Worm (Caenorhabditis elegans): ENCODE data around the gene lec-4.

DNA sequence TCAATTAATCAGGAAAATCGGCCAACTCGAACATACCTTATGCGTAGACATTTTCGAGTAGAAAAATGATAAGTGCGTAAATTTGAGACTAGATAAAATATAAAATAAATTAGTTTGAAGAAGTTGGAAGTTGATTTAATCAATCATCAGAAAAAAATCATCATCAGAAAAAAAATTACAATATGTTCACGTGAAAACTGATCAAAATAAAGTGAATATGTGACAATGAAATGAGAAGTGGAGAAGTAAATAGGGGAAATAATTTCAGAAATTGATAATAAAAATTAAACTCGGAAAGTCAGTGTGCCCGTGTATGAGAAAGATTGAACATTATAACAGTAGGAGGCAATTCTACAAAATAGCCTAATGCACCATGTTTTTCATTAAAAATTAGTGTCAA is 43.6 kb downstream of the lec-4 start, which contains the start of gene F34D10.9:
- no peak for TF ChIP-seq ama-1 (optimal IDR thresholded peaks at IDR 0.05)
- no peak for TF ChIP-seq nhr-28 (tag; optimal IDR thresholded peaks at IDR 0.05)
- TF ChIP-seq lir-3 (tag; optimal IDR thresholded peaks at IDR 0.05), result no peak
- no peak for TF ChIP-seq R02D3.7 (tag; optimal IDR thresholded peaks at IDR 0.05)
- TF ChIP-seq lin-39 (tag; optimal IDR thresholded peaks at IDR 0.05), result no peak
- TF ChIP-seq lsy-2 (tag; optimal IDR thresholded peaks at IDR 0.05), result no peak

Measured in whole organism, L4 larva.